Worm (Caenorhabditis elegans) whole organism, midembryonic: ENCODE results near the gene T12G3.4.

Experiments
- T22C8.4 ChIP-seq: fragments of 200-800 bp; sonication (Bioruptor generic); IDR thresholded peaks from 2 replicates; pipeline ENCODE4 v1.3.6; 2022; ENCODE audit warnings: missing genetic modification characterization, missing compliant biosample characterization
- cog-1 ChIP-seq: sonication (generic microtip); optimal IDR thresholded peaks from 2 replicates; lab custom pipeline; 2016; ENCODE audit warnings: missing genetic modification characterization, missing compliant biosample characterization
- flt-1 ChIP-seq: fragments of 200-800 bp; sonication (Bioruptor generic); IDR thresholded peaks from 2 replicates; pipeline ENCODE4 v1.3.6; 2022; ENCODE audit warnings: missing genetic modification characterization, missing compliant biosample characterization
- klf-2 ChIP-seq: fragments of 200-800 bp; sonication (Bioruptor generic); conservative IDR thresholded peaks from 2 replicates; pipeline ENCODE4 v1.3.6; 2022; ENCODE audit warnings: missing genetic modification reagents, missing genetic modification characterization, missing compliant biosample characterization
- med-1 ChIP-seq: sonication (generic microtip); optimal IDR thresholded peaks from 2 replicates; lab custom pipeline; 2017; ENCODE audit warnings: missing genetic modification characterization, mild to moderate bottlenecking, missing compliant biosample characterization, antibody characterized with exemption, missing genetic modification reagents; ENCODE audit not compliant: insufficient read depth
- ref-1 ChIP-seq: fragments of 200-800 bp; sonication (Bioruptor generic); conservative IDR thresholded peaks from 2 replicates; pipeline ENCODE4 v1.3.6; 2022; ENCODE audit warnings: missing genetic modification reagents, missing genetic modification characterization, missing compliant biosample characterization
- tab-1 ChIP-seq: fragments of 200-800 bp; sonication (Bioruptor generic); IDR thresholded peaks from 2 replicates; pipeline ENCODE4 v1.3.6; 2022; ENCODE audit warnings: missing genetic modification characterization, missing compliant biosample characterization
- ztf-23 ChIP-seq: fragments of 200-800 bp; sonication (Bioruptor generic); IDR thresholded peaks from 2 replicates; pipeline ENCODE4 v1.3.6; 2022; ENCODE audit warnings: missing genetic modification reagents, missing genetic modification characterization, missing compliant biosample characterization
- ztf-29 ChIP-seq: fragments of 200-800 bp; sonication (Bioruptor generic); IDR thresholded peaks from 2 replicates; pipeline ENCODE4 v1.3.6; 2022; ENCODE audit warnings: missing genetic modification reagents, missing genetic modification characterization, missing compliant biosample characterization

T12G3.4 gene

DNA sequence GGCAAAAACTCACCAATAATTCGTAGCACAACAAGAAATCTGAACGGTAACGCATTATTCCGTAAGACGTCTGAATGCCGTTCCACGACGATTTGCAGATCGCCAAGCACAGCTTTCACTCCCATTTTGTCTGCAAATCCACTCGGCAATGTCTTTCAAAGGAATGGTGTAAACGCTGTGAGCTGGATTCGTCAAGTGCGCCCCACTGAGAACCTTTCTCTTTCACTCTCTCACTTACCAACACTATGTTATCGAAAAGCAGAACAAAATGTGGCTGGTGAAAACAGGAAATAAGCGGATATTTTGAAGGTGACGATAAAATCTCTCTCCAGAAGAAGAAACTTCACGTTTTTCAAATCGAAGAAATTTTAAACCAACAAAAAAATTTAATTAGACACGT is 40.8 kb downstream of the T12G3.4 start:
- TF ChIP-seq med-1 (GFP tag; lab: Kevin White, UChicago), result no peak
- TF ChIP-seq cog-1 (tag; lab: Kevin White, UChicago), result no peak
- TF ChIP-seq tab-1 (GFP tag; lab: Robert Waterston, UW), result no peak
- no peak for TF ChIP-seq flt-1 (GFP tag; lab: Robert Waterston, UW)
- TF ChIP-seq klf-2 (GFP tag; lab: Robert Waterston, UW), result no peak
- no peak for TF ChIP-seq T22C8.4
- no peak for TF ChIP-seq ref-1
- no peak for TF ChIP-seq ztf-23 (GFP tag; lab: Robert Waterston, UW)
- TF ChIP-seq ztf-29 (GFP tag; lab: Robert Waterston, UW), result no peak

DNA sequence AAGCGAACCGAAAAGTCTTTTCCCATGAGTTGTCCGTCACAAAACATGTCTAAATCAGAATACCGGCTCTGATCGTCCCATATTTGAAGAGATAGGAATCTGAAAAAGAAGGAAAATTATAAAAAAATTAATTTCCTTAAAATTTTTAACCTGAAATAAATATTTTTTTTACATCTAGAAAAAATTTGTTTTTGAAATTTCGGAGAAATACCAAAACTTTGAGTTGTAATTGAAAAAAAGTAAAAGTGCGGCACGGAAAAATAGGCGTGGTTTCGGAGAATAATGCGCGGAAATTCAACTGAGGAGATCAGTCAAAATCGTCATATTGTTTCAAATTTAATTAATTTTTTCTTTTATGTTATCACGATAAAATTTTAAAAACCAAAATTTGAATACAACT is 41.5 kb downstream of the T12G3.4 start, which contains the start of gene F11A10.6:
TSS of gene F11A10.6 (minus strand) at position 101 of the 400 bp plus-strand sequence.
- no peak for TF ChIP-seq cog-1 (tag; lab: Kevin White, UChicago)
- TF ChIP-seq flt-1 (GFP tag; lab: Robert Waterston, UW), result no peak
- no peak for TF ChIP-seq ref-1
- no peak for TF ChIP-seq ztf-23 (GFP tag; lab: Robert Waterston, UW)
- no peak for TF ChIP-seq ztf-29 (GFP tag; lab: Robert Waterston, UW)
- TF ChIP-seq T22C8.4, result no peak
- no peak for TF ChIP-seq med-1 (GFP tag; lab: Kevin White, UChicago)
- TF ChIP-seq tab-1 (GFP tag; lab: Robert Waterston, UW), result no peak
- TF ChIP-seq klf-2 (GFP tag; lab: Robert Waterston, UW), result no peak

DNA sequence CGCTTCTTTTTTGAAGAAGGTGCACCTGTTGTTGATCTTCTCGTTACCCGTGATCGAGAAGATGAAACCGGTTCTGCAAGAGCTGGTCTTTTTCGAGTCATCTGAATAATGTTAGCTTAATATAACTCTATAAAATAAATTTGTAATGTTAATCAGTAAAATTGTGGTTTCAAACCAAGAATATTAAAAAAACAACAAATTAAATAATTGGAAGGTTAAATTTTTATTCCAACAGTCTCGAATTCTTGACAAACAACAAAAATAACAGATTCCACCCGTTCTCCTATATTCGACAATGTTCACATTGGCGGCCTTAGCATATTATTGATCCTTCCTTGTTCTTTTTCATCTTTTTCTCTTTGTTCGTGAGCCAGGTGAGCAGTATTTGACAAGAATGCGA is 44.1 kb downstream of the T12G3.4 start, which contains the start of gene mig-32:
TSS of gene mig-32 (minus strand) at position 101 of the 400 bp plus-strand sequence.
- no peak for TF ChIP-seq flt-1 (GFP tag; lab: Robert Waterston, UW)
- TF ChIP-seq ztf-23 (GFP tag; lab: Robert Waterston, UW), result no peak
- TF ChIP-seq klf-2 (GFP tag; lab: Robert Waterston, UW), result no peak
- no peak for TF ChIP-seq ztf-29 (GFP tag; lab: Robert Waterston, UW)
- no peak for TF ChIP-seq tab-1 (GFP tag; lab: Robert Waterston, UW)
- no peak for TF ChIP-seq med-1 (GFP tag; lab: Kevin White, UChicago)
- TF ChIP-seq T22C8.4, result no peak
- no peak for TF ChIP-seq cog-1 (tag; lab: Kevin White, UChicago)
- TF ChIP-seq ref-1, result no peak

DNA sequence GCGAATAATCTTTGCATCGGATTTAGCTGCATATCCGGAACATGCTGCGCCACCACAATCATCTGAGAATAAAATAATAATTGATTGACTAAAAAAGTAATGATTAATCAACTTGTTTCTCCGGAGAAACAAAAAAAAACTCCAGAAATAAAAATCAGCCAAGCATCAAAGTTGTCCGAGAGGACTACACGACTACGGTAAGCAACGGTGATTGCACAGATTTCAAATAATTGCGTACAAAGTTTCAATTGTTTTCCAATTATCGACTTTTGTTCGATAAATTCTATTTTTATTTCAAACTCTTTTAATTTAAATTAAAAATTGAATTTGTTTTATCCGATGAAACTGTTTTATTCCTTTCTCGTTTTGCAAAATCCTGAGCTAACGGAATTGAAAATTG is 45.3 kb downstream of the T12G3.4 start, which contains the start of gene cpsf-4:
TSS of gene cpsf-4 (minus strand) at position 62 of the 400 bp plus-strand sequence.
- TF ChIP-seq flt-1 (GFP tag; lab: Robert Waterston, UW), result no peak
- no peak for TF ChIP-seq med-1 (GFP tag; lab: Kevin White, UChicago)
- no peak for TF ChIP-seq ref-1
- no peak for TF ChIP-seq tab-1 (GFP tag; lab: Robert Waterston, UW)
- no peak for TF ChIP-seq klf-2 (GFP tag; lab: Robert Waterston, UW)
- no peak for TF ChIP-seq T22C8.4
- no peak for TF ChIP-seq ztf-29 (GFP tag; lab: Robert Waterston, UW)
- no peak for TF ChIP-seq cog-1 (tag; lab: Kevin White, UChicago)
- TF ChIP-seq ztf-23 (GFP tag; lab: Robert Waterston, UW), result no peak

DNA sequence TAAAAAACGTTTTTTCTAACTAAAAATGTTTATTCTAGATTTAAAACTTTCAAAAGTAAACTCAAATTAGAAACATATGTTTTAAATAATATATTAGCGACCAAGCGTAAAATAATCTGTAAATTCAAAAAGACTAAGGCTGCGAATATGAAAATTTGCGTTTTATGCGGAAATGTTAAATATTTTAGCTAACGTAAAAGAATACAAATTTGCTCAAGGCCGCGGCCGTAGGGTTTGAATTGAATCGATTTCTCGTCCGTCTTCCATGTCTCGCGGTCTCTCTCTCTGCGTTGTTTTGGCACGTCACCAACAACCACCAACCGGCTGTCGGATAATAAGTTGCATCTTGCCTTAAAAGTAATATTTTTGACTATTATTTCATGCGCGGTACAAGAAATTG is 45.8 kb downstream of the T12G3.4 start, which contains the start of gene F11A10.5:
TSS of gene F11A10.5 (plus strand) at position 301 of the 400 bp plus-strand sequence.
- no peak for TF ChIP-seq ztf-29 (GFP tag; lab: Robert Waterston, UW)
- no peak for TF ChIP-seq flt-1 (GFP tag; lab: Robert Waterston, UW)
- TF ChIP-seq cog-1 (tag; lab: Kevin White, UChicago), result no peak
- TF ChIP-seq ztf-23 (GFP tag; lab: Robert Waterston, UW), result no peak
- TF ChIP-seq T22C8.4, result peak; percentile 55; the same call in 1 of the 2 replicates

DNA sequence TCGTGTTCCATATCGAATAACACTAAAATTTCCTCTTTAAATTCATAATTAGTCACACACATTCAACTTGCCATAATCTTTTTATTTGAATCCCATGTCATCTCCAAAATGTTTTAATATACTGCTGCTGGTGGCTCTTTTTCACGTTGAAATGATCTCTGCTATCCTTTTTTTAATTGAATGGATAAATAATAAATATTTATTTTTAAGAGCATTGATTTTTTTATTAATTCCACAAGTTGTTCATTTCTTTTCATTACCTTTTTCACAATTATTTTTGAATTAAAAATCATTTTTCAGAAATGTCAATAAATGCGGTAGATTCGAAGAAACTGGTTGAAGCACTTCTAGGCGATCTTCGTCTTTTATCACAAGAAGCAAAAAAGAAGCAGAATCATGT is 48.4 kb downstream of the T12G3.4 start, which contains the start of gene mon-2:
TSS of gene mon-2 (plus strand) at position 301 of the 400 bp plus-strand sequence.
- TF ChIP-seq ref-1 (no peak), cog-1 (tag; lab: Kevin White, UChicago) (no peak), ztf-23 (GFP tag; lab: Robert Waterston, UW) (no peak), ztf-29 (GFP tag; lab: Robert Waterston, UW) (no peak), tab-1 (GFP tag; lab: Robert Waterston, UW) (no peak)
